Worm (Caenorhabditis elegans) whole organism, midembryonic: Measurements from ENCODE around the gene dsh-2.

Experiments
- cog-1 ChIP-seq: sonication (generic microtip); optimal IDR thresholded peaks from 2 replicates; lab custom pipeline; 2016; ENCODE audit warnings: missing genetic modification characterization, missing compliant biosample characterization
- flt-1 ChIP-seq: fragments of 200-800 bp; sonication (Bioruptor generic); IDR thresholded peaks from 2 replicates; pipeline ENCODE4 v1.3.6; 2022; ENCODE audit warnings: missing genetic modification characterization, missing compliant biosample characterization
- klf-2 ChIP-seq: fragments of 200-800 bp; sonication (Bioruptor generic); conservative IDR thresholded peaks from 2 replicates; pipeline ENCODE4 v1.3.6; 2022; ENCODE audit warnings: missing genetic modification reagents, missing genetic modification characterization, missing compliant biosample characterization
- med-1 ChIP-seq: sonication (generic microtip); optimal IDR thresholded peaks from 2 replicates; lab custom pipeline; 2017; ENCODE audit warnings: missing genetic modification characterization, mild to moderate bottlenecking, missing compliant biosample characterization, antibody characterized with exemption, missing genetic modification reagents; ENCODE audit not compliant: insufficient read depth
- ref-1 ChIP-seq: fragments of 200-800 bp; sonication (Bioruptor generic); conservative IDR thresholded peaks from 2 replicates; pipeline ENCODE4 v1.3.6; 2022; ENCODE audit warnings: missing genetic modification reagents, missing genetic modification characterization, missing compliant biosample characterization
- tab-1 ChIP-seq: fragments of 200-800 bp; sonication (Bioruptor generic); IDR thresholded peaks from 2 replicates; pipeline ENCODE4 v1.3.6; 2022; ENCODE audit warnings: missing genetic modification characterization, missing compliant biosample characterization
- ztf-23 ChIP-seq: fragments of 200-800 bp; sonication (Bioruptor generic); IDR thresholded peaks from 2 replicates; pipeline ENCODE4 v1.3.6; 2022; ENCODE audit warnings: missing genetic modification reagents, missing genetic modification characterization, missing compliant biosample characterization
- ztf-29 ChIP-seq: fragments of 200-800 bp; sonication (Bioruptor generic); IDR thresholded peaks from 2 replicates; pipeline ENCODE4 v1.3.6; 2022; ENCODE audit warnings: missing genetic modification reagents, missing genetic modification characterization, missing compliant biosample characterization

DNA sequence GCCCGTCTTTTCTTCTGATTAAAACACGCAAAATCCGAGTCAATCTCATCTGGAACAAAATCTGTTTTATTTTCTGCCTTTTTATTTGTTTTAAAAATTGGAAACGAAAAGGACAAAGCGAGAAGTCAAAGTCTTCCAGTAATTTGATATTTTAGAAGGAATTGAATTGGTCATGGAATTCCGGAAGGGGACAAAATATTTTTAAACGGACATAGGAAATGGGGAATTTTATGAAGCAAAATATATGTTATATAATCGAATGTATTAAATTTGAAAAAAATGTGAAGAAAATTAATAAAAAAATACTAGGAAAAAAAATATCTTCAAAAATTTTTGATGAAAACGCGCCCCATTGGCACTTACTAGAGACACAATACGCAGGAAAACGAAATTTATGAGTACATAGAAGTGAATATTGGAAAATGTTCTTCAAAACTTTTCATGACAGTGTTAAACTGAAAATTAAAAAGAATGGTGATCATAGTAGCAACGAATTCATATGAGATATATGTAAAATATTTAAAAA, 40.3 kb downstream of the dsh-2 start, which contains the start of gene F33G12.7:
- TF ChIP-seq flt-1 (GFP tag; lab: Robert Waterston, UW) (no peak), ref-1 (GFP tag; lab: Robert Waterston, UW) (no peak), klf-2 (GFP tag; lab: Robert Waterston, UW) (no peak), med-1 (GFP tag; lab: Kevin White, UChicago) (no peak), tab-1 (no peak), cog-1 (no peak), ztf-29 (GFP tag; lab: Robert Waterston, UW) (no peak), ztf-23 (GFP tag; lab: Robert Waterston, UW) (no peak)
